Worm (Caenorhabditis elegans) whole organism, mixed stage, embryonic: Measurements from ENCODE around the gene ZK856.7.

Source experiments
- M03D4.4 ChIP-seq: sonication (generic microtip); optimal IDR thresholded peaks from 2 replicates; lab custom pipeline; 2017; ENCODE audit warnings: mild to moderate bottlenecking, missing genetic modification characterization, missing compliant biosample characterization
- blmp-1 ChIP-seq: fragments of 150-350 bp; optimal IDR thresholded peaks from 2 replicates; lab custom pipeline; 2014; ENCODE audit warnings: missing biosample characterization, missing genetic modification characterization
- ceh-43 ChIP-seq: fragments of 200-800 bp; sonication (Bioruptor generic); optimal IDR thresholded peaks from 2 replicates; lab custom pipeline; 2018; ENCODE audit warnings: mild to moderate bottlenecking, missing genetic modification characterization, moderate library complexity, missing compliant biosample characterization
- drap-1 ChIP-seq: fragments of 200-800 bp; sonication (Bioruptor generic); optimal IDR thresholded peaks from 3 replicates; lab custom pipeline; 2018; ENCODE audit warnings: mild to moderate bottlenecking, missing genetic modification characterization, missing compliant biosample characterization
- elt-3 ChIP-seq: fragments of 150-350 bp; optimal IDR thresholded peaks from 2 replicates; lab custom pipeline; 2014; ENCODE audit warnings: missing biosample characterization, missing genetic modification characterization
- flh-1 ChIP-seq: fragments of 200-800 bp; sonication (Bioruptor generic); optimal IDR thresholded peaks from 2 replicates; lab custom pipeline; 2018; ENCODE audit warnings: mild to moderate bottlenecking, missing genetic modification characterization, moderate library complexity, missing compliant biosample characterization
- lsy-2 ChIP-seq: fragments of 150-350 bp; optimal IDR thresholded peaks from 2 replicates; lab custom pipeline; 2014; ENCODE audit warnings: missing biosample characterization, missing genetic modification characterization
- nhr-28 ChIP-seq: fragments of 150-350 bp; optimal IDR thresholded peaks from 2 replicates; lab custom pipeline; 2014; ENCODE audit warnings: missing biosample characterization, missing genetic modification characterization
- nhr-76 ChIP-seq: sonication (generic microtip); optimal IDR thresholded peaks from 2 replicates; lab custom pipeline; 2017; ENCODE audit warnings: missing biosample characterization, missing genetic modification characterization
- pha-4 ChIP-seq: fragments of 150-350 bp; optimal IDR thresholded peaks from 2 replicates; lab custom pipeline; 2018; ENCODE audit warnings: missing biosample characterization, missing genetic modification reagents, missing genetic modification characterization
- snpc-4 ChIP-seq: fragments of 150-350 bp; optimal IDR thresholded peaks from 2 replicates; lab custom pipeline; 2014; ENCODE audit warnings: missing biosample characterization, missing genetic modification characterization
- unc-120 ChIP-seq: sonication (generic microtip); optimal IDR thresholded peaks from 2 replicates; lab custom pipeline; 2017; ENCODE audit warnings: missing genetic modification characterization, missing compliant biosample characterization; ENCODE audit not compliant: poor library complexity, severe bottlenecking
- unc-39 ChIP-seq: fragments of 150-350 bp; optimal IDR thresholded peaks from 2 replicates; lab custom pipeline; 2014; ENCODE audit warnings: missing biosample characterization, missing genetic modification characterization
- unc-62 ChIP-seq: fragments of 150-350 bp; optimal IDR thresholded peaks from 2 replicates; lab custom pipeline; 2014; ENCODE audit warnings: missing biosample characterization, missing genetic modification reagents, missing genetic modification characterization

- TF ChIP-seq nhr-76 (tag; lab: Kevin White, UChicago) (no peak), drap-1 (GFP tag; lab: Kevin White, UChicago) (no peak), flh-1 (GFP tag; lab: Kevin White, UChicago) (no peak), snpc-4 (tag; lab: Kevin White, UChicago) (no peak), blmp-1 (peak; percentile 86), unc-62 (GFP tag; lab: Kevin White, UChicago) (no peak), elt-3 (no peak), pha-4 (tag; lab: Kevin White, UChicago) (no peak), unc-120 (tag; lab: Kevin White, UChicago) (peak; percentile 67), ceh-43 (GFP tag; lab: Kevin White, UChicago) (no peak), M03D4.4 (tag; lab: Kevin White, UChicago) (no peak), nhr-28 (no peak), lsy-2 (tag; lab: Kevin White, UChicago) (peak; percentile 30), unc-39 (tag; lab: Kevin White, UChicago) (no peak)
Measured at ce11 chrV:10178166-10178565, 23.7 kb upstream of the ZK856.7 start.
